Worm (Caenorhabditis elegans) whole organism, dauer: ENCODE results near the gene cec-2.
"Not testable (repeated sequence)": the region's sequence is repeated elsewhere in the genome, so short reads cannot be mapped to it uniquely, and the experiment has no call there.

ENCODE experiments used
- unc-62 ChIP-seq: sonication (generic microtip); optimal IDR thresholded peaks from 2 replicates; lab custom pipeline; 2017; ENCODE audit warnings: missing biosample characterization, missing genetic modification reagents, missing genetic modification characterization

cec-2 gene

ce11 chrIV:1174411-1174810 is 3.9 kb downstream of the cec-2 start:
- TF ChIP-seq unc-62 (GFP tag; lab: Kevin White, UChicago) = no peak

- TF ChIP-seq unc-62 (GFP tag; lab: Kevin White, UChicago) = no peak
Observed at ce11 chrIV:1176613-1177012, 6.1 kb downstream of the cec-2 start.

- no peak for TF ChIP-seq unc-62 (GFP tag; lab: Kevin White, UChicago)
Observed at ce11 chrIV:1177683-1178082, 7.2 kb downstream of the cec-2 start, which contains the start of gene Y104H12D.2. Y104H12D.2 (plus strand) TSS chrIV:1178022.

- TF ChIP-seq unc-62 (GFP tag; lab: Kevin White, UChicago) = not testable (repeated sequence)
Observed at ce11 chrIV:1182292-1182691, 11.8 kb downstream of the cec-2 start, which contains the start of gene rmif-2. rmif-2 (plus strand) TSS chrIV:1182592.

ce11 chrIV:1187502-1187901 is 17.0 kb downstream of the cec-2 start, which contains the start of gene mdt-20:
mdt-20 (plus strand) TSS chrIV:1187802.
- not testable (repeated sequence) for TF ChIP-seq unc-62 (GFP tag; lab: Kevin White, UChicago)

- TF ChIP-seq unc-62 (GFP tag; lab: Kevin White, UChicago) = no peak
Observed at ce11 chrIV:1192765-1193164, 22.3 kb downstream of the cec-2 start, which contains the start of gene spl-3. spl-3 (plus strand) TSS chrIV:1193065.

ce11 chrIV:1199501-1199900 is 29.0 kb downstream of the cec-2 start:
- no peak for TF ChIP-seq unc-62 (GFP tag; lab: Kevin White, UChicago)

- no peak for TF ChIP-seq unc-62 (GFP tag; lab: Kevin White, UChicago)
Observed at ce11 chrIV:1204870-1205269, 34.4 kb downstream of the cec-2 start, which contains the start of gene dsl-2. dsl-2 (minus strand) TSS chrIV:1204970.

ce11 chrIV:1207980-1208379 is 37.5 kb downstream of the cec-2 start, which contains the start of gene dsl-1:
dsl-1 (minus strand) TSS chrIV:1208080.
- TF ChIP-seq unc-62 (GFP tag; lab: Kevin White, UChicago) = no peak

- no peak for TF ChIP-seq unc-62 (GFP tag; lab: Kevin White, UChicago)
Observed at ce11 chrIV:1209320-1209719, 38.8 kb downstream of the cec-2 start.

ce11 chrIV:1209813-1210212 is 39.3 kb downstream of the cec-2 start:
- no peak for TF ChIP-seq unc-62 (GFP tag; lab: Kevin White, UChicago)

- no peak for TF ChIP-seq unc-62 (GFP tag; lab: Kevin White, UChicago)
Observed at ce11 chrIV:1211902-1212301, 41.4 kb downstream of the cec-2 start.

- no peak for TF ChIP-seq unc-62 (GFP tag; lab: Kevin White, UChicago)
Observed at ce11 chrIV:1212357-1212756, 41.8 kb downstream of the cec-2 start.

- TF ChIP-seq unc-62 (GFP tag; lab: Kevin White, UChicago) = no peak
Observed at ce11 chrIV:1213192-1213591, 42.7 kb downstream of the cec-2 start.

ce11 chrIV:1215536-1215935 is 45.0 kb downstream of the cec-2 start:
- no peak for TF ChIP-seq unc-62 (GFP tag; lab: Kevin White, UChicago)

ce11 chrIV:1216290-1216689 is 45.8 kb downstream of the cec-2 start, which contains the start of gene W09G12.9:
W09G12.9 (plus strand) TSS chrIV:1216590.
- no peak for TF ChIP-seq unc-62 (GFP tag; lab: Kevin White, UChicago)

ce11 chrIV:1221167-1221566 is 50.7 kb downstream of the cec-2 start, which contains the start of gene W09G12.10:
W09G12.10 (minus strand) TSS chrIV:1221287.
- TF ChIP-seq unc-62 (GFP tag; lab: Kevin White, UChicago) = no peak
